Worm (Caenorhabditis elegans) whole organism, mixed stage, embryonic: Measurements from ENCODE around the gene algn-11.

Experiments used
- nhr-12 ChIP-seq: fragments of 150-350 bp; optimal IDR thresholded peaks from 2 replicates; lab custom pipeline; 2014; ENCODE audit warnings: missing biosample characterization, missing genetic modification characterization
- nhr-237 ChIP-seq: fragments of 150-350 bp; optimal IDR thresholded peaks from 2 replicates; lab custom pipeline; 2014; ENCODE audit warnings: missing biosample characterization, missing genetic modification characterization
- unc-39 ChIP-seq: fragments of 150-350 bp; optimal IDR thresholded peaks from 2 replicates; lab custom pipeline; 2014; ENCODE audit warnings: missing biosample characterization, missing genetic modification characterization

DNA sequence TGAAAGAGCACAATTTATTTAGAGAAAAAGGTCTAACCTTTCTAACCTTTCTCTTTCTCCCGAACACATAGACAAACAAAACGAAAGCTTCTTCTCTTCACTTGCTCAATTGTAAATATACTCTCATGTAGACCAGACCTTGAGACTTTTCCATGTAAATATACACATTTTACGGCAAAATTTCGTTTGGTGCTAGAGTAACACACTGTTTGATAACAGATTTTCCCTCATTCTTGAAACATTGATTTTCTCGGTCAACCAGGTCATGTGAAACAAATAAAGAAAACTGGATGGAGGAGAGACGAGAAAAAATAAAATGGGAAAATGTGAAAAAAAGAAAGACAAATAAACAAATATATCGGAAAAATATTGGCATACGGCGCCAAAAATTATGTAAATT, 31.7 kb upstream of the algn-11 start:
- TF ChIP-seq unc-39 (tag; lab: Kevin White, UChicago) (no peak), nhr-237 (tag; lab: Kevin White, UChicago) (no peak), nhr-12 (tag; lab: Kevin White, UChicago) (no peak)
